Worm (Caenorhabditis elegans) whole organism, L3 larva: Measurements from ENCODE around the gene mrpl-41.

Experiments used
- R02D3.7 ChIP-seq: fragments of 150-350 bp; optimal IDR thresholded peaks from 2 replicates; lab custom pipeline; 2014; ENCODE audit warnings: missing biosample characterization, missing genetic modification characterization
- ZK546.5 ChIP-seq: sonication (generic microtip); optimal IDR thresholded peaks from 2 replicates; lab custom pipeline; 2017; ENCODE audit warnings: missing biosample characterization, missing genetic modification characterization
- aly-2 ChIP-seq: fragments of 150-350 bp; optimal IDR thresholded peaks from 2 replicates; lab custom pipeline; 2014; ENCODE audit warnings: missing biosample characterization, missing genetic modification characterization
- ama-1 ChIP-seq: fragments of 150-350 bp; optimal IDR thresholded peaks from 2 replicates; lab custom pipeline; 2018
- ceh-16 ChIP-seq: sonication (generic microtip); optimal IDR thresholded peaks from 2 replicates; lab custom pipeline; 2017; ENCODE audit warnings: missing biosample characterization, missing genetic modification characterization
- ceh-28 ChIP-seq: fragments of 150-350 bp; optimal IDR thresholded peaks from 2 replicates; lab custom pipeline; 2014; ENCODE audit warnings: missing biosample characterization, missing genetic modification reagents, missing genetic modification characterization
- ceh-82 ChIP-seq: fragments of 150-350 bp; optimal IDR thresholded peaks from 2 replicates; lab custom pipeline; 2014; ENCODE audit warnings: missing biosample characterization, missing genetic modification characterization
- ceh-9 ChIP-seq: sonication (generic microtip); optimal IDR thresholded peaks from 2 replicates; lab custom pipeline; 2018; ENCODE audit warnings: missing biosample characterization, missing genetic modification characterization
- daf-12 ChIP-seq: fragments of 150-350 bp; optimal IDR thresholded peaks from 2 replicates; lab custom pipeline; 2014; ENCODE audit warnings: missing biosample characterization, missing genetic modification reagents, missing genetic modification characterization
- egl-27 ChIP-seq: sonication (generic microtip); optimal IDR thresholded peaks from 4 replicates; lab custom pipeline; 2017; ENCODE audit warnings: missing biosample characterization, missing genetic modification reagents, missing genetic modification characterization
- elt-1 ChIP-seq: fragments of 150-350 bp; optimal IDR thresholded peaks from 2 replicates; lab custom pipeline; 2014; ENCODE audit warnings: missing biosample characterization, missing genetic modification characterization
- elt-2 ChIP-seq: sonication (generic microtip); optimal IDR thresholded peaks from 2 replicates; lab custom pipeline; 2016; ENCODE audit warnings: missing genetic modification reagents, mild to moderate bottlenecking, missing genetic modification characterization, missing compliant biosample characterization
- elt-3 ChIP-seq, 3 experiments: fragments of 150-350 bp in 1 of 3; sonication (generic microtip) in 2 of 3; optimal IDR thresholded peaks; 2 replicates in 2 of 3; 4 replicates in 1 of 3; lab custom pipeline; 2014 to 2017; ENCODE audit warnings: missing biosample characterization in 3 of 3, missing genetic modification characterization in 3 of 3
- eor-1 ChIP-seq, 2 experiments: fragments of 150-350 bp; optimal IDR thresholded peaks; 2 replicates each; lab custom pipeline; 2014 to 2018; ENCODE audit warnings: missing biosample characterization in 2 of 2, missing genetic modification characterization in 2 of 2
- fkh-10 ChIP-seq: sonication (generic microtip); optimal IDR thresholded peaks from 2 replicates; lab custom pipeline; 2017; ENCODE audit warnings: missing biosample characterization, missing genetic modification reagents, missing genetic modification characterization
- fkh-2 ChIP-seq: fragments of 150-350 bp; optimal IDR thresholded peaks from 2 replicates; lab custom pipeline; 2014; ENCODE audit warnings: missing biosample characterization, missing genetic modification reagents, missing genetic modification characterization
- hmg-11 ChIP-seq: sonication (generic microtip); optimal IDR thresholded peaks from 2 replicates; lab custom pipeline; 2016; ENCODE audit warnings: missing genetic modification characterization, missing compliant biosample characterization
- jun-1 ChIP-seq: fragments of 150-350 bp; optimal IDR thresholded peaks from 2 replicates; lab custom pipeline; 2014; ENCODE audit warnings: missing biosample characterization, missing genetic modification reagents, missing genetic modification characterization
- lin-15B ChIP-seq: fragments of 150-350 bp; optimal IDR thresholded peaks from 2 replicates; lab custom pipeline; 2014; ENCODE audit warnings: missing biosample characterization, missing genetic modification characterization
- lin-39 ChIP-seq: fragments of 150-350 bp; optimal IDR thresholded peaks from 2 replicates; lab custom pipeline; 2018; ENCODE audit warnings: missing biosample characterization, missing genetic modification reagents, missing genetic modification characterization
- lsy-12 ChIP-seq: sonication (generic microtip); optimal IDR thresholded peaks from 2 replicates; lab custom pipeline; 2016; ENCODE audit warnings: mild to moderate bottlenecking, missing genetic modification characterization, missing compliant biosample characterization
- mdl-1 ChIP-seq: fragments of 150-350 bp; optimal IDR thresholded peaks from 2 replicates; lab custom pipeline; 2014; ENCODE audit warnings: missing biosample characterization, missing genetic modification characterization
- mml-1 ChIP-seq: fragments of 150-350 bp; sonication (generic microtip); optimal IDR thresholded peaks from 3 replicates; lab custom pipeline; 2014; ENCODE audit warnings: missing biosample characterization, missing genetic modification characterization
- nfya-1 ChIP-seq: sonication (generic microtip); optimal IDR thresholded peaks from 2 replicates; lab custom pipeline; 2017; ENCODE audit warnings: missing genetic modification characterization, mild to moderate bottlenecking, missing compliant biosample characterization, antibody characterized with exemption, moderate library complexity; ENCODE audit not compliant: insufficient read depth
- nhr-11 ChIP-seq: fragments of 150-350 bp; optimal IDR thresholded peaks from 2 replicates; lab custom pipeline; 2014; ENCODE audit warnings: missing biosample characterization, missing genetic modification characterization
- nhr-12 ChIP-seq: fragments of 150-350 bp; optimal IDR thresholded peaks from 2 replicates; lab custom pipeline; 2014; ENCODE audit warnings: missing biosample characterization, missing genetic modification characterization
- nhr-23 ChIP-seq: fragments of 150-350 bp; optimal IDR thresholded peaks from 2 replicates; lab custom pipeline; 2014; ENCODE audit warnings: missing biosample characterization, missing genetic modification reagents, missing genetic modification characterization
- nhr-237 ChIP-seq: fragments of 150-350 bp; optimal IDR thresholded peaks from 2 replicates; lab custom pipeline; 2014; ENCODE audit warnings: missing biosample characterization, missing genetic modification characterization
- nhr-25 ChIP-seq: sonication (generic microtip); optimal IDR thresholded peaks from 2 replicates; lab custom pipeline; 2017; ENCODE audit warnings: missing biosample characterization, missing genetic modification characterization
- nhr-28 ChIP-seq: fragments of 150-350 bp; optimal IDR thresholded peaks from 2 replicates; lab custom pipeline; 2014; ENCODE audit warnings: missing biosample characterization, missing genetic modification characterization
- nhr-43 ChIP-seq: sonication (generic microtip); optimal IDR thresholded peaks from 2 replicates; lab custom pipeline; 2016; ENCODE audit warnings: mild to moderate bottlenecking, missing genetic modification characterization, missing compliant biosample characterization; ENCODE audit not compliant: poor library complexity, severe bottlenecking
- nhr-67 ChIP-seq: fragments of 150-350 bp; optimal IDR thresholded peaks from 2 replicates; lab custom pipeline; 2014; ENCODE audit warnings: missing biosample characterization, missing genetic modification characterization
- nhr-76 ChIP-seq: fragments of 150-350 bp; sonication (generic microtip); optimal IDR thresholded peaks from 5 replicates; lab custom pipeline; 2014; ENCODE audit warnings: missing biosample characterization, missing genetic modification characterization
- nhr-77 ChIP-seq: fragments of 150-350 bp; optimal IDR thresholded peaks from 2 replicates; lab custom pipeline; 2014; ENCODE audit warnings: missing biosample characterization, missing genetic modification characterization
- pha-4 ChIP-seq: fragments of 150-350 bp; optimal IDR thresholded peaks from 2 replicates; lab custom pipeline; 2014; ENCODE audit warnings: missing biosample characterization, missing genetic modification reagents, missing genetic modification characterization
- skn-1 ChIP-seq: fragments of 150-350 bp; optimal IDR thresholded peaks from 2 replicates; lab custom pipeline; 2014; ENCODE audit warnings: missing biosample characterization, missing genetic modification characterization
- snpc-4 ChIP-seq: fragments of 150-350 bp; optimal IDR thresholded peaks from 2 replicates; lab custom pipeline; 2014; ENCODE audit warnings: missing biosample characterization, missing genetic modification characterization
- tbx-2 ChIP-seq: sonication (generic microtip); optimal IDR thresholded peaks from 2 replicates; lab custom pipeline; 2016; ENCODE audit warnings: mild to moderate bottlenecking, missing genetic modification characterization, missing compliant biosample characterization
- unc-62 ChIP-seq: fragments of 150-350 bp; sonication (generic microtip); optimal IDR thresholded peaks from 4 replicates; lab custom pipeline; 2014; ENCODE audit warnings: missing biosample characterization, missing genetic modification reagents, missing genetic modification characterization
- zag-1 ChIP-seq: fragments of 150-350 bp; optimal IDR thresholded peaks from 2 replicates; lab custom pipeline; 2014; ENCODE audit warnings: missing biosample characterization, missing genetic modification characterization
- ztf-11 ChIP-seq: fragments of 150-350 bp; optimal IDR thresholded peaks from 2 replicates; lab custom pipeline; 2014; ENCODE audit warnings: missing biosample characterization, missing genetic modification characterization
- ztf-4 ChIP-seq: fragments of 150-350 bp; optimal IDR thresholded peaks from 2 replicates; lab custom pipeline; 2014; ENCODE audit warnings: missing biosample characterization, missing genetic modification characterization

The mrpl-41 gene

DNA sequence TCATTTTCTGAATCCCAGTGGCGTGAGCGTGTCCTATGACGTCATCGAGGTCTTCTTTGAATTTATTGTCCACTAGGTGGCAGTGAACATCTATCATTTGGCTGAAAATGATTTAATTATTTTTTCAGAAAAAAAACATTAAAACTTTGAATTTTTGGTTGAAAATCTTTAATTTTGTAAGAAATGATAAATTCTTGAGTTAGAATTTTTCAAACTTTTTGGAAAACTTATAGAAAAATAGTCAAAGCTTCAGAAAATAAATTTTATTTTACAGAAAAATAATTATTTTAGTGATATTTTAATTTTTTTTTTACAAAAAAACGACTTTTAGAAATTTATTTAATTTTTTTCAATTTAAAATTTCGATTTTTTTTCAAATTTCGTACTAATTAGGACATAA lies 10.1 kb upstream of the mrpl-41 start, which contains the start of gene B0432.8:
Gene B0432.8 (minus strand): TSS at position 101 of the 400 bp plus-strand sequence.
- TF ChIP-seq elt-2 (tag; lab: Kevin White, UChicago), result no peak
- TF ChIP-seq nhr-11 (tag; lab: Kevin White, UChicago), result no peak

- TF ChIP-seq tbx-2 (no peak), zag-1 (tag; lab: Kevin White, UChicago) (no peak), ceh-9 (tag; lab: Kevin White, UChicago) (no peak), unc-62 (GFP tag; lab: Kevin White, UChicago) (no peak), jun-1 (tag; lab: Kevin White, UChicago) (no peak), ztf-4 (no peak), ceh-28 (no peak), nhr-76 (tag; lab: Kevin White, UChicago) (no peak), mml-1 (tag; lab: Kevin White, UChicago) (no peak), lin-15B (tag; lab: Kevin White, UChicago) (no peak), egl-27 (tag; lab: Kevin White, UChicago) (no peak), lin-39 (tag; lab: Kevin White, UChicago) (no peak), pha-4 (no peak)
Measured at ce11 chrII:282483-282882, 6.3 kb upstream of the mrpl-41 start, which contains the start of gene trul-1. TSS of gene trul-1 (minus strand) at chrII:282583.

ce11 chrII:283594-283993 lies 5.1 kb upstream of the mrpl-41 start, which contains the start of gene B0432.9:
TSS of gene B0432.9 (minus strand) at chrII:283694.
- TF ChIP-seq ztf-4 (no peak), ama-1 (lab: Kevin White, UChicago) (no peak), skn-1 (tag; lab: Kevin White, UChicago) (no peak), ceh-9 (tag; lab: Kevin White, UChicago) (no peak), lin-39 (tag; lab: Kevin White, UChicago) (no peak), nhr-23 (tag; lab: Kevin White, UChicago) (no peak), nhr-76 (tag; lab: Kevin White, UChicago) (no peak), zag-1 (tag; lab: Kevin White, UChicago) (no peak), nhr-67 (tag; lab: Kevin White, UChicago) (no peak), aly-2 (no peak), elt-3 (tag; optimal IDR thresholded peaks at IDR 0.05; lab: Kevin White, UChicago) (no peak), jun-1 (tag; lab: Kevin White, UChicago) (no peak), nfya-1 (tag; lab: Kevin White, UChicago) (no peak), egl-27 (tag; lab: Kevin White, UChicago) (no peak), nhr-77 (tag; lab: Kevin White, UChicago) (no peak), elt-2 (tag; lab: Kevin White, UChicago) (no peak)
- TF ChIP-seq, all 47 proteins: peak for 0

DNA sequence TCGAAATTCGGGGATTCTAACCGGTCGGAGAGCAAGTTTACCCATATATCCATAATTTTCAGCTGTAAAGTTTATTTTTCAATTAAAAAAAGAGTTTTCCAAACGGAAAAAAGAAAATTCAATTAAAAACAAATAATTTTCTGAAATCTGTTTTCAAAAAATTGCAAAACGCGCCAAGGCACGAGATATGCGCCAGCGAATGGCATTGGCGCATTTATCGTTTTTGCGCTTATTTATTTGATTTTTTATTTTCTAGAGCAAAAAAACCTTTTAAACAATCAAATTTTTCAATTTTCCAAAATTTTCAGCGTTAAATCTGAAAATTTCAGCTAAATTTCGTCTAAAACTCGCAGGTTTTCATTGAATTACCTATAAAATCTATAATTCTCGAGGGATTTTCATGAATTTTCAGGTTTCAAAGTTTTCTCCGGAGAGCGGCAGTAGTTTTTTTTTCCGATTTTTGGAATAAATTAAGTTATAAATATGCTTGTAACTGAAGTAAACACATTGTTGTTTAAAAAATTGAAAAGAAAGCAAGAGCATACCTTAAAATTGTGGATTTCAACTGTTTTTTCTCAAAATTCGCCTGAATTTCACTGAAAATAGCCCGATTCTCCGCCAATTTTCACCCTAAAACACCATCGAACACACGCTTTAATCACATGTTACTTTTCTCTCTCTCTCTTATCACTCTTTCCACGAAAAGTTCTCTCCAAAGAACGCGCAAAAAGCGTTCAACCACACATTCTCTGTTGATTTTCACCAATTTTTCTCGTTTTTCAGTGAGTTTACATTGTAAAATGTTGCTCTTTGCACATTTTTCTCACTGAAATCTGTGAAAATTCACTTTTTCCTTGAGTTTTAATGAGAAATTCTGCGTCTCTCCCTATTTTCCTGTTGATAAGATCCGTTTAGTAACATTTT lies 2.9 kb upstream of the mrpl-41 start, which contains the start of gene B0432.10:
Gene B0432.10 (minus strand): TSS at position 649 of the 924 bp plus-strand sequence.
- TF ChIP-seq snpc-4, result peak; percentile 91
- no peak for TF ChIP-seq eor-1 (tag; optimal IDR thresholded peaks at IDR 0.05; lab: Kevin White, UChicago)
- TF ChIP-seq nhr-11 (tag; lab: Kevin White, UChicago), result no peak
- no peak for TF ChIP-seq ceh-9 (tag; lab: Kevin White, UChicago)
- TF ChIP-seq lin-15B (tag; lab: Kevin White, UChicago), result peak; percentile 92
- no peak for TF ChIP-seq nhr-28 (tag; lab: Kevin White, UChicago)
- peak; percentile 40 for TF ChIP-seq ama-1 (lab: Kevin White, UChicago)
- no peak for TF ChIP-seq aly-2
- TF ChIP-seq nhr-23 (tag; lab: Kevin White, UChicago), result peak; percentile 90
- peak; percentile 88 for TF ChIP-seq nfya-1 (tag; lab: Kevin White, UChicago)
- TF ChIP-seq nhr-77 (tag; lab: Kevin White, UChicago), result no peak
- peak; percentile 56 for TF ChIP-seq R02D3.7 (tag; lab: Kevin White, UChicago)
- TF ChIP-seq lsy-12 (tag; lab: Kevin White, UChicago), result peak; percentile 42
- TF ChIP-seq ceh-82 (tag; lab: Kevin White, UChicago), result peak; percentile 47
- no peak for TF ChIP-seq fkh-2 (tag; lab: Kevin White, UChicago)
- TF ChIP-seq ceh-28, result peak; percentile 18
- no peak for TF ChIP-seq elt-3 (tag; optimal IDR thresholded peaks at IDR 0.05; lab: Kevin White, UChicago)
- no peak for TF ChIP-seq nhr-12 (tag; lab: Kevin White, UChicago)
- no peak for TF ChIP-seq ztf-11
- peak; percentile 8 for TF ChIP-seq fkh-10 (GFP tag; lab: Kevin White, UChicago)
- no peak for TF ChIP-seq nhr-237 (tag; lab: Kevin White, UChicago)
- TF ChIP-seq ceh-16, result no peak
- TF ChIP-seq ZK546.5, result no peak
- peak; percentile 18 for TF ChIP-seq hmg-11 (tag; lab: Kevin White, UChicago)
- TF ChIP-seq mml-1 (tag; lab: Kevin White, UChicago), result no peak
- TF ChIP-seq egl-27 (tag; lab: Kevin White, UChicago), result no peak
- TF ChIP-seq lin-39 (tag; lab: Kevin White, UChicago), result peak; percentile 26
- TF ChIP-seq elt-1 (tag; lab: Kevin White, UChicago), result no peak
- no peak for TF ChIP-seq unc-62 (GFP tag; lab: Kevin White, UChicago)
- no peak for TF ChIP-seq daf-12 (tag; lab: Kevin White, UChicago)
- TF ChIP-seq nhr-76 (tag; lab: Kevin White, UChicago), result no peak
- TF ChIP-seq nhr-43 (tag; lab: Kevin White, UChicago), result no peak
- no peak for TF ChIP-seq mdl-1 (tag; lab: Kevin White, UChicago)
- peak; percentile 57 for TF ChIP-seq nhr-25 (tag; lab: Kevin White, UChicago)
- peak; percentile 69 for TF ChIP-seq skn-1 (tag; lab: Kevin White, UChicago)
